Fruit fly (Drosophila melanogaster): Measurements from ENCODE around the gene ND-B17.

The ND-B17 gene

DNA sequence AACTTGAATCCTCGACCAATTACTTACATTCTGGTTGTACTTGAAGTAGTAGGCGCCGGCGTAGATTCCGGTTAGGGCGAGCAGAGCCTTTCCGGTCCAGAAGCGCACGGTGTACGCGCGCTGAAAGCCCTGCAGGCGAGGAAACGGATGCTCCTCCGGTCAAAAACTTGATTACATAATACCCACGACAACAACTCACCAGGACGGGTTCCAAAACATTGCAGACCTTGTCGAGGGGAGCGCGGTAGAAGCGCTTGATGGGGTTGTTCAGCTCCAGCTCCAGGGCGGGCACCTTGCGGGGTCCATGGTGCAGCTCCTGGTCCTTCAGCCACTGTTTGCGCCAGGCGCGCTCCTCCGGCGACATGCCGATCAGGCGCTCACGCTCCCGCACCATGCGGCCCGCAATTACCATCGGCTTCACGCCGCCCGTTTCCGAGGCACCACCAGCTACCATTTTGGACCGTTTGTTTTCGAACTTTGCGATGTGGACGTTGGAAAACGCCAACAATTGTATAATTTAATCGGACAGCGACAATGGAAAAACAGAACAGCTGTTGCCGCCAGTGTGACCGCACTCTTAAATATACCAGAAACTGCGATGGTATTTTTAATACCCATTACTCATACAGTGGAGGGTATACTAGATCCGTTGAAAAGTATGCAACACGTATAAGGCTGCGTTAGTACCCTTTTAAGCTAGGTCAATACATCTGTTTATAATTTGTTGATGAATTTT, at the start of gene ND-B17:
TSS of gene ND-B17 (minus strand) at position 556 of the 736 bp plus-strand sequence.
- TF ChIP-seq woc (GFP tag; optimal IDR thresholded peaks at IDR 0.05) (peak; percentile 36), sv (GFP tag; optimal IDR thresholded peaks at IDR 0.05) (peak; percentile 46), CrebA (GFP tag; optimal IDR thresholded peaks at IDR 0.05; ENCODE audit: borderline replicate concordance) (no peak), ey (GFP tag; optimal IDR thresholded peaks at IDR 0.05) (peak; percentile 6), Myc (optimal IDR thresholded peaks at IDR 0.05) (peak; percentile 32)

DNA sequence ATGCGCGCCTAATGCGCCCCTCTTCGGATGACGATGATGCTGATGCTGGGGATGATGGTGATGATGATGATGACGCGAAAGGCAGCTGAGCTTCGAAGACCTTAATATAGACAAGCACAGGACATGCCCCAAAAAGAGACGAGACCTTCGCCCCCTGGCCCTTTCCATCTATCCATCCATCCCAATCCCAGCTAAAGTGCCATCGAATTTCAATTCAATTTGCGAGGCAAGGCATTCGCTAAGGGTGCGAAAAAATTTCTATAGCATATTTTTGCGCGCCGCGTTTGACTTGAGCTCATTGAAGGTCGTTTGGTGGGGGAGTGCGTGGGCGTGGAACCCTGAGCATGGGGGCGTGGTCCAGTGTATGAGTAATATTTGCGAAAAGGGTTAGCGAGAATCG, 45.4 kb upstream of the ND-B17 start:
- no peak for TF ChIP-seq GATAd (GFP tag; optimal IDR thresholded peaks at IDR 0.05)
- no peak for TF ChIP-seq brk (GFP tag; optimal IDR thresholded peaks at IDR 0.05)
- no peak for TF ChIP-seq rgr (GFP tag; optimal IDR thresholded peaks at IDR 0.05)
- TF ChIP-seq Hr78 (GFP tag; optimal IDR thresholded peaks at IDR 0.05), result no peak
- TF ChIP-seq CrebA (GFP tag; optimal IDR thresholded peaks at IDR 0.05; ENCODE audit: borderline replicate concordance), result no peak
- no peak for TF ChIP-seq ey (GFP tag; optimal IDR thresholded peaks at IDR 0.05)
- no peak for TF ChIP-seq psq (GFP tag; optimal IDR thresholded peaks at IDR 0.05)
- no peak for TF ChIP-seq lola (GFP tag; optimal IDR thresholded peaks at IDR 0.05)
- TF ChIP-seq dmrt93B (GFP tag; optimal IDR thresholded peaks at IDR 0.05), result no peak
- no peak for TF ChIP-seq dl (GFP tag; optimal IDR thresholded peaks at IDR 0.05; ENCODE audit: insufficient read depth in 1 of 2, partially characterized antibody in 2 of 2)
- no peak for TF ChIP-seq tai (GFP tag; optimal IDR thresholded peaks at IDR 0.05)
- TF ChIP-seq sage (GFP tag; optimal IDR thresholded peaks at IDR 0.05), result no peak

DNA sequence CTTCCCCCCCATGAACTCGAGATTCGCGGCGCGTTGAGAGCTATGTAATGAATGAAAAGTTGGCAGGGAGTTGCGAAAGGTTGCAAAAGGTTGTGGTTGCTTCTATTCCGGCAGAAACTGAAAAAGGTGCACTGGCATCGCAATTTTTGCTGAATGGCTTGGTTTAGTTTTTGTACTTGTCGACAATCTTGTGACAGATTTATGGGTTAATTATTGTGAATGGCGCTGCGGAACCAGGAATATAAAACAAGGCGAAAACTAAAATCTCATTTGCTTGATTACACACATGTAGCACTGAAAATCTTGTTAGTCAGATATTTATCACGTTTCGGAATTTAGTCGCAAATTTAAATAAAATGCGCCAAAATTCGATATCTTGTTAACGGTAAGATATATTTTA, 32.9 kb upstream of the ND-B17 start, which contains the start of gene t-Grip91:
TSS of gene t-Grip91 (plus strand) at position 301 of the 400 bp plus-strand sequence.
- no peak for TF ChIP-seq usp (GFP tag; optimal IDR thresholded peaks at IDR 0.05)
- TF ChIP-seq jim (GFP tag; optimal IDR thresholded peaks at IDR 0.05), result no peak
- TF ChIP-seq dsf (GFP tag; optimal IDR thresholded peaks at IDR 0.05; ENCODE audit: borderline replicate concordance), result no peak
- no peak for TF ChIP-seq rgr (GFP tag; optimal IDR thresholded peaks at IDR 0.05)
- no peak for TF ChIP-seq CrebA (GFP tag; optimal IDR thresholded peaks at IDR 0.05; ENCODE audit: borderline replicate concordance)
- TF ChIP-seq OdsH (GFP tag; optimal IDR thresholded peaks at IDR 0.05), result no peak
- TF ChIP-seq CG9705 (GFP tag; optimal IDR thresholded peaks at IDR 0.05), result no peak
- TF ChIP-seq Rel (GFP tag; optimal IDR thresholded peaks at IDR 0.05), result no peak
- no peak for TF ChIP-seq Rel (tag; optimal IDR thresholded peaks at IDR 0.05)
- TF ChIP-seq pan (optimal IDR thresholded peaks at IDR 0.05), result no peak
- no peak for TF ChIP-seq Hnf4 (GFP tag; optimal IDR thresholded peaks at IDR 0.05)
- no peak for TF ChIP-seq CG32264 (GFP tag; optimal IDR thresholded peaks at IDR 0.05)
- no peak for TF ChIP-seq Myc (optimal IDR thresholded peaks at IDR 0.05)
- no peak for TF ChIP-seq dmrt93B (GFP tag; optimal IDR thresholded peaks at IDR 0.05)

DNA sequence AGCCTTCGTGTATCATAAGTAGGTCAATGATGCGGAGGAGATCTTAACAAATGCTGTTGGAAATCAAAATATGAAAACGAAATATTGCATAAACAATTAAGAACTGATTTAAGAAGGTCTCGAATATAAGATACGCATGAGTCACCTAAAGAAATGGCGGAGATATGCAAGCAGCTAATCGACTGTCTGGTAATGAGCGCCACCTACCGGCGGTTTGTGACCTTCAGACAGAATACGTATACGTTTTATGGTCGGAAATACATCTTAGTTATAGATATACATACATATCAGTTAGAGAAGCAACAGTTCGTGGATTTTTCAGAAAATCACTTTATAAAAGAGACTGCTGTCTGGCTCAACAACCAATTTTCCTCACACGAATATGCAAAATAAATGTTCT, 32.1 kb upstream of the ND-B17 start:
- no peak for TF ChIP-seq pan (optimal IDR thresholded peaks at IDR 0.05)
- no peak for TF ChIP-seq Rel (GFP tag; optimal IDR thresholded peaks at IDR 0.05)
- TF ChIP-seq Rel (tag; optimal IDR thresholded peaks at IDR 0.05), result no peak
- TF ChIP-seq Mio (GFP tag; optimal IDR thresholded peaks at IDR 0.05), result no peak
- TF ChIP-seq brk (GFP tag; optimal IDR thresholded peaks at IDR 0.05), result no peak
- no peak for TF ChIP-seq ey (GFP tag; optimal IDR thresholded peaks at IDR 0.05)
- no peak for TF ChIP-seq Dfd (GFP tag; optimal IDR thresholded peaks at IDR 0.05)
- no peak for TF ChIP-seq Sp1 (GFP tag; optimal IDR thresholded peaks at IDR 0.05)
- TF ChIP-seq rgr (GFP tag; optimal IDR thresholded peaks at IDR 0.05), result no peak
- TF ChIP-seq N (GFP tag; optimal IDR thresholded peaks at IDR 0.05), result no peak
- no peak for TF ChIP-seq Dif (GFP tag; optimal IDR thresholded peaks at IDR 0.05; ENCODE audit: partially characterized antibody)
- TF ChIP-seq CG32264 (GFP tag; optimal IDR thresholded peaks at IDR 0.05), result no peak
- no peak for TF ChIP-seq tai (GFP tag; optimal IDR thresholded peaks at IDR 0.05)
- TF ChIP-seq sage (GFP tag; optimal IDR thresholded peaks at IDR 0.05), result no peak
- no peak for TF ChIP-seq CrebA (GFP tag; optimal IDR thresholded peaks at IDR 0.05; ENCODE audit: borderline replicate concordance)
- TF ChIP-seq dmrt93B (GFP tag; optimal IDR thresholded peaks at IDR 0.05), result no peak
- TF ChIP-seq woc (GFP tag; optimal IDR thresholded peaks at IDR 0.05), result no peak
- no peak for TF ChIP-seq HLH106 (tag; optimal IDR thresholded peaks at IDR 0.05)
- no peak for TF ChIP-seq Myc (optimal IDR thresholded peaks at IDR 0.05)

DNA sequence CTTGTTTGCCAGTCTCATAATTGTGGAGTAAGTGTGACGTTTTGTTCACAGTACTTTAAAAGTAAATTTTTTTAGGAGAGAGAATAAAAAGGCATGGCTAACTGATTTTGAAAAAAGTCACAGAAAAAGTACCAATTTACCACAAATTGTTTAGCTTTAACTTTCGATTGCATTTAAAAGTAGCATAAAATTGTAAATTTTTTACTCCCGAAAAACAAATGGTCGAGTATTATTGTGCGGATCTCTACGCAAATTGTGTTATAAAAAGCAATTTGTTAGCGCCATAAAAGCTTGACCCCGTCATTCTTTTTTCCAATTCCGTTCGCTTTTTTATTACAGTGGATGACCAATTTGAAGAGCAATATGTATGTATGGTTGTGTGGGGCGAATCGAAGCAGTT, 25.9 kb upstream of the ND-B17 start, which contains the start of gene CG43760:
TSS of gene CG43760 (minus strand) at position 101 of the 400 bp plus-strand sequence.
- no peak for TF ChIP-seq Dfd (GFP tag; optimal IDR thresholded peaks at IDR 0.05)
- no peak for TF ChIP-seq psq (GFP tag; optimal IDR thresholded peaks at IDR 0.05)
- TF ChIP-seq dmrt93B (GFP tag; optimal IDR thresholded peaks at IDR 0.05), result no peak
- TF ChIP-seq CG32264 (GFP tag; optimal IDR thresholded peaks at IDR 0.05), result no peak
- no peak for TF ChIP-seq CG9705 (GFP tag; optimal IDR thresholded peaks at IDR 0.05)
- TF ChIP-seq dl (GFP tag; optimal IDR thresholded peaks at IDR 0.05; ENCODE audit: insufficient read depth in 1 of 2, partially characterized antibody in 2 of 2), result no peak
- no peak for TF ChIP-seq dsf (GFP tag; optimal IDR thresholded peaks at IDR 0.05; ENCODE audit: borderline replicate concordance)

Measured in whole organism, wandering third instar larva.